Fruit fly (Drosophila melanogaster) S2 (cell line): ENCODE data around the gene CG43293.

Experiments used
- CG8478 ChIP-seq: fragments of >200 bp; optimal IDR thresholded peaks from 2 replicates; lab custom pipeline; 2018
- CTCF ChIP-seq, 2 experiments: fragments of >200 bp; optimal IDR thresholded peaks; 2 replicates each; lab custom pipeline; 2018

dm6 chr3L:6217212-6217611, 32.2 kb downstream of the CG43293 start:
- no peak for TF ChIP-seq CTCF (optimal IDR thresholded peaks at IDR 0.05; lab: Kevin White, UChicago)
- no peak for TF ChIP-seq CG8478 (lab: Kevin White, UChicago)
